Worm (Caenorhabditis elegans) whole organism, L1 larva: ENCODE data around the gene F10E9.10.
"Not testable (repeated sequence)": the region's sequence is repeated elsewhere in the genome, so short reads cannot be mapped to it uniquely, and the experiment has no call there.

ENCODE experiments used
- C04F5.9 ChIP-seq: sonication (generic microtip); optimal IDR thresholded peaks from 2 replicates; lab custom pipeline; 2016; ENCODE audit warnings: missing genetic modification characterization, missing compliant biosample characterization
- C16A3.4 ChIP-seq: fragments of 150-350 bp; optimal IDR thresholded peaks from 2 replicates; lab custom pipeline; 2014; ENCODE audit warnings: missing biosample characterization, missing genetic modification characterization
- F16B12.6 ChIP-seq: fragments of 150-350 bp; optimal IDR thresholded peaks from 2 replicates; lab custom pipeline; 2014; ENCODE audit warnings: missing biosample characterization, missing genetic modification characterization
- Y116A8C.19 ChIP-seq: sonication (generic microtip); optimal IDR thresholded peaks from 2 replicates; lab custom pipeline; 2016; ENCODE audit warnings: missing compliant biosample characterization, missing genetic modification characterization, borderline replicate concordance
- blmp-1 ChIP-seq: fragments of 150-350 bp; optimal IDR thresholded peaks from 2 replicates; lab custom pipeline; 2014; ENCODE audit warnings: missing biosample characterization, missing genetic modification characterization
- ceh-82 ChIP-seq, 3 experiments: fragments of 150-350 bp in 1 of 3; sonication (generic microtip) in 2 of 3; optimal IDR thresholded peaks; 2 replicates each; lab custom pipeline; 2014 to 2017; ENCODE audit warnings: missing biosample characterization in 3 of 3, missing genetic modification characterization in 3 of 3
- ceh-88 ChIP-seq: fragments of 200-800 bp; sonication (Bioruptor generic); IDR thresholded peaks from 2 replicates; pipeline ENCODE4 v1.3.6; 2022; ENCODE audit warnings: missing genetic modification characterization, missing compliant biosample characterization
- dpl-1 ChIP-seq, 3 experiments: fragments of 150-350 bp in 2 of 3; sonication (generic microtip) in 1 of 3; optimal IDR thresholded peaks; 2 replicates each; lab custom pipeline; 2014 to 2017; ENCODE audit warnings: missing biosample characterization in 3 of 3, missing genetic modification characterization in 3 of 3, missing genetic modification reagents in 3 of 3
- dsc-1 ChIP-seq: sonication (generic microtip); optimal IDR thresholded peaks from 2 replicates; lab custom pipeline; 2016; ENCODE audit warnings: mild to moderate bottlenecking, missing genetic modification characterization, missing compliant biosample characterization
- efl-1 ChIP-seq, 4 experiments: fragments of 150-350 bp; optimal IDR thresholded peaks in 3 of 4; peaks in 1 of 4; 1 replicate in 1 of 4; 2 replicates in 3 of 4; lab custom pipeline; 2014; ENCODE audit warnings: missing biosample characterization in 2 of 4, missing genetic modification characterization in 2 of 4, missing genetic modification reagents in 2 of 4
- efl-3 ChIP-seq: fragments of 200-800 bp; sonication (Bioruptor generic); optimal IDR thresholded peaks from 2 replicates; lab custom pipeline; 2018; ENCODE audit warnings: mild to moderate bottlenecking, missing genetic modification characterization, missing compliant biosample characterization
- elt-3 ChIP-seq, 6 experiments: fragments of 150-350 bp in 1 of 6; sonication (generic microtip); optimal IDR thresholded peaks; 2 replicates each; lab custom pipeline; 2017 to 2018; ENCODE audit warnings: missing biosample characterization in 6 of 6, missing genetic modification characterization in 6 of 6, inconsistent platforms in 1 of 6
- fos-1 ChIP-seq: fragments of 150-350 bp; optimal IDR thresholded peaks from 2 replicates; lab custom pipeline; 2014; ENCODE audit warnings: missing biosample characterization, missing genetic modification characterization
- grh-1 ChIP-seq: fragments of 200-800 bp; sonication (Bioruptor generic); IDR thresholded peaks from 2 replicates; pipeline ENCODE4 v1.3.6; 2022; ENCODE audit warnings: missing genetic modification reagents, missing genetic modification characterization, missing compliant biosample characterization
- hpl-2 ChIP-seq: fragments of 150-350 bp; optimal IDR thresholded peaks from 2 replicates; lab custom pipeline; 2014; ENCODE audit warnings: missing biosample characterization, missing genetic modification reagents, missing genetic modification characterization
- irx-1 ChIP-seq: sonication (generic microtip); optimal IDR thresholded peaks from 2 replicates; lab custom pipeline; 2016; ENCODE audit warnings: missing genetic modification characterization, missing compliant biosample characterization
- jun-1 ChIP-seq: fragments of 150-350 bp; optimal IDR thresholded peaks from 2 replicates; lab custom pipeline; 2014; ENCODE audit warnings: missing biosample characterization, missing genetic modification reagents, missing genetic modification characterization
- lin-13 ChIP-seq: fragments of 150-350 bp; optimal IDR thresholded peaks from 2 replicates; lab custom pipeline; 2014; ENCODE audit warnings: missing biosample characterization, missing genetic modification reagents, missing genetic modification characterization
- lin-35 ChIP-seq, 2 experiments: fragments of 150-350 bp; optimal IDR thresholded peaks; 2 replicates each; lab custom pipeline; 2014; ENCODE audit warnings: missing biosample characterization in 2 of 2, missing genetic modification characterization in 2 of 2, missing genetic modification reagents in 2 of 2
- lsy-2 ChIP-seq, 2 experiments: fragments of 150-350 bp; optimal IDR thresholded peaks; 2 replicates each; lab custom pipeline; 2014; ENCODE audit warnings: missing biosample characterization in 2 of 2, missing genetic modification characterization in 2 of 2
- mdl-1 ChIP-seq, 2 experiments: fragments of 150-350 bp; optimal IDR thresholded peaks; 2 replicates each; lab custom pipeline; 2014 to 2017; ENCODE audit warnings: missing biosample characterization in 2 of 2, missing genetic modification characterization in 2 of 2, inconsistent platforms in 1 of 2
- mep-1 ChIP-seq: fragments of 150-350 bp; optimal IDR thresholded peaks from 2 replicates; lab custom pipeline; 2014; ENCODE audit warnings: missing biosample characterization, missing genetic modification characterization
- nhr-12 ChIP-seq: sonication (generic microtip); optimal IDR thresholded peaks from 2 replicates; lab custom pipeline; 2017; ENCODE audit warnings: missing biosample characterization, missing genetic modification characterization
- nhr-20 ChIP-seq: sonication (generic microtip); optimal IDR thresholded peaks from 2 replicates; lab custom pipeline; 2016; ENCODE audit warnings: mild to moderate bottlenecking, missing genetic modification characterization, missing compliant biosample characterization
- nhr-28 ChIP-seq: fragments of 150-350 bp; optimal IDR thresholded peaks from 2 replicates; lab custom pipeline; 2014; ENCODE audit warnings: missing biosample characterization, missing genetic modification characterization
- nhr-47 ChIP-seq: sonication (generic microtip); optimal IDR thresholded peaks from 2 replicates; lab custom pipeline; 2016; ENCODE audit warnings: mild to moderate bottlenecking, missing genetic modification characterization, moderate library complexity, missing compliant biosample characterization
- nhr-71 ChIP-seq: sonication (generic microtip); optimal IDR thresholded peaks from 2 replicates; lab custom pipeline; 2016; ENCODE audit warnings: mild to moderate bottlenecking, missing genetic modification characterization, moderate library complexity, missing compliant biosample characterization
- nhr-90 ChIP-seq: sonication (generic microtip); optimal IDR thresholded peaks from 2 replicates; lab custom pipeline; 2016; ENCODE audit warnings: mild to moderate bottlenecking, missing genetic modification characterization, missing compliant biosample characterization; ENCODE audit not compliant: poor library complexity
- pag-3 ChIP-seq: sonication (generic microtip); optimal IDR thresholded peaks from 2 replicates; lab custom pipeline; 2017; ENCODE audit warnings: missing genetic modification characterization, mild to moderate bottlenecking, missing compliant biosample characterization, antibody characterized with exemption, borderline replicate concordance; ENCODE audit not compliant: insufficient read depth
- rnt-1 ChIP-seq: sonication (generic microtip); optimal IDR thresholded peaks from 2 replicates; lab custom pipeline; 2016; ENCODE audit warnings: mild to moderate bottlenecking, missing genetic modification characterization, moderate library complexity, missing compliant biosample characterization
- snpc-4 ChIP-seq: fragments of 150-350 bp; optimal IDR thresholded peaks from 2 replicates; lab custom pipeline; 2014; ENCODE audit warnings: missing biosample characterization, missing genetic modification characterization
- snu-23 ChIP-seq: sonication (generic microtip); optimal IDR thresholded peaks from 2 replicates; lab custom pipeline; 2016; ENCODE audit warnings: missing genetic modification characterization, missing compliant biosample characterization
- tbx-2 ChIP-seq: sonication (generic microtip); optimal IDR thresholded peaks from 2 replicates; lab custom pipeline; 2016; ENCODE audit warnings: missing genetic modification characterization, missing compliant biosample characterization
- tlp-1 ChIP-seq: fragments of 150-350 bp; optimal IDR thresholded peaks from 2 replicates; lab custom pipeline; 2014; ENCODE audit warnings: missing biosample characterization, missing genetic modification characterization
- unc-130 ChIP-seq: fragments of 150-350 bp; optimal IDR thresholded peaks from 2 replicates; lab custom pipeline; 2017; ENCODE audit warnings: missing biosample characterization, missing genetic modification characterization, inconsistent platforms
- unc-86 ChIP-seq: sonication (generic microtip); optimal IDR thresholded peaks from 2 replicates; lab custom pipeline; 2016; ENCODE audit warnings: missing genetic modification characterization, missing compliant biosample characterization
- unc-98 ChIP-seq: fragments of 200-800 bp; sonication (Bioruptor generic); IDR thresholded peaks from 2 replicates; pipeline ENCODE4 v1.3.6; 2022; ENCODE audit warnings: missing genetic modification characterization, missing compliant biosample characterization
- vab-15 ChIP-seq: sonication (generic microtip); optimal IDR thresholded peaks from 2 replicates; lab custom pipeline; 2017; ENCODE audit warnings: missing genotype, mild to moderate bottlenecking, missing genetic modification characterization, missing compliant biosample characterization
- ztf-11 ChIP-seq, 2 experiments: sonication (generic microtip); optimal IDR thresholded peaks; 2 replicates each; lab custom pipeline; 2016 to 2017; ENCODE audit warnings: missing genetic modification characterization in 2 of 2, missing biosample characterization in 1 of 2, missing compliant biosample characterization in 1 of 2
- ztf-4 ChIP-seq: fragments of 150-350 bp; optimal IDR thresholded peaks from 2 replicates; lab custom pipeline; 2014; ENCODE audit warnings: missing biosample characterization, missing genetic modification characterization

Gene F10E9.10

DNA sequence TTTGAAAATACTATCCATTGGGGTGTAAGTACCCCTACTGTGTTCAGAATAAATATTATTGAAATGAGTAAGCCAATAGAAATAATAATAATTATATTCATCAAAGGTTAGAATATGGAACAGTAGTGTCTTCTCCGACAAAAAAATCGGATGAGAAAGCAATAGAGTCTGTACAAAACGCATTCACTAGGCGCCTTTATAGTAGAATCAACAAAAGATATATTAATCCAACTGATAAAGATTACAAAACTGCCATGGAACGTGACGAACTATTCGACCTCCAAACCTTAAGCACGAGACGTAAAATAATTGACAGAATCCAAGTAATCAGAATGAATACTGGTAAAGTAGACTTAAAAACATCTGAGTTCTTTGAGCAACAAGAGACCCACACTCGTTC lies 27.7 kb upstream of the F10E9.10 start, which contains the start of gene clc-29:
clc-29 (minus strand) TSS at position 101 of the 400 bp plus-strand sequence.
- TF ChIP-seq unc-86 (tag; lab: Kevin White, UChicago); hpl-2 (GFP tag; lab: Kevin White, UChicago); jun-1 (tag; lab: Kevin White, UChicago): not testable (repeated sequence)

DNA sequence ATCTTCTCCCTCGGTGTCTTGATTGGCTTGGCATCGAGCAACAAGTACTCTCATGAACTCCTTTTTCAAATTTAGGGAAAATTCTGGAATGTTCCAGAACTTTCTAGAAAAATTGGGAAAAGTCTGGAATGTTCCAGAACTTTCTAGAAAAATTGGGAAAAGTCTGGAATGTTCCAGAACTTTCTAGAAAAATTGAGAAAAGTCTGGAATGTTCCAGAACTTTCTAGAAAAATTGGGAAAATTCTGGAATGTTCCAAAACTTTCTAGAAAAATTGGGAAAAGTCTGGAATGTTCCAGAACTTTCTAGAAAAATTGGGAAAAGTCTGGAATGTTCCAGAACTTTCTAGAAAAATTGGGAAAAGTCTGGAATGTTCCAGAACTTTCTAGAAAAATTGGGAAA lies 24.2 kb upstream of the F10E9.10 start, which contains the start of gene ZC262.7:
ZC262.7 (minus strand) TSS at position 54 of the 400 bp plus-strand sequence.
- TF ChIP-seq Y116A8C.19 (tag; lab: Kevin White, UChicago); dsc-1; grh-1 (GFP tag; lab: Robert Waterston, UW): not testable (repeated sequence)

DNA sequence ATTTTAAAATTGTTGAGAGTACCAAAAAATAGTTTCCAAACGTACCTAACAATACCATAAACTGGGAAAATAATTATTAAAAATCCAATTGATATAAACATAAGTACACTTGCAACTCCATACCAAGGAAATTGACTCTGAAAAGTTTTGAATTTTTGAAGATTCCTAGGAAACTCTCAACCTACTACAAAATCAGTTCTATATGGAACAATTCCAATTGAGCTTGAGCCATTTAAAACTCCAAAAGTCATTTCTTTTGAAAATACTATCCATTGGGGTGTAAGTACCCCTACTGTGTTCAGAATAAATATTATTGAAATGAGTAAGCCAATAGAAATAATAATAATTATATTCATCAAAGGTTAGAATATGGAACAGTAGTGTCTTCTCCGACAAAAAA lies 19.3 kb upstream of the F10E9.10 start, which contains the start of gene clc-28:
clc-28 (minus strand) TSS at position 101 of the 400 bp plus-strand sequence.
- not testable (repeated sequence) for TF ChIP-seq vab-15 (tag; lab: Kevin White, UChicago); dpl-1 (GFP tag; optimal IDR thresholded peaks at IDR 0.05; lab: Kevin White, UChicago); nhr-20 (tag; lab: Kevin White, UChicago)

DNA sequence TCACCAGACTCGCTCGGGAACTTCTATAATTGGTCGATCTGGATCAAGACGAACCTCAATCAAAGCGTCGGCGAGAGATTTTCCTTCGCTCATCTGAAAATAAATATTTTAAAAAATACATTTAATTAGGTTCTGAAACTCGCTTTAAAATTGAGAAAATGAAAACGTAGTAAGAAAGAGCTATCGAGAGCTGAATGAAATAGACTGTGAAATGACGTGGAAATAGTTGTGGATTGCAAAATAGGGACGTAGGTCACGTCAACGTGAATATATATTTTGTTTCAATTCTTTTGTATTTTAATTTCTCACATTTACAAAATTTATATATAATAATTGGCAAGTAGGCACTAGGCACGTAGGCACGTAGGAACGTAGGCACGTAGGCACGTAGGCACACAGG lies 14.3 kb upstream of the F10E9.10 start, which contains the start of gene ZC262.4:
ZC262.4 (minus strand) TSS at position 101 of the 400 bp plus-strand sequence.
- TF ChIP-seq lsy-2 (tag; optimal IDR thresholded peaks at IDR 0.05; lab: Kevin White, UChicago), result no peak
- TF ChIP-seq ceh-88, result no peak
- TF ChIP-seq C04F5.9 (tag; lab: Kevin White, UChicago), result no peak
- no peak for TF ChIP-seq mep-1 (tag; lab: Kevin White, UChicago)
- no peak for TF ChIP-seq C16A3.4 (tag; lab: Kevin White, UChicago)
- no peak for TF ChIP-seq tlp-1
- TF ChIP-seq mdl-1 (tag; optimal IDR thresholded peaks at IDR 0.05; lab: Kevin White, UChicago), result no peak
- TF ChIP-seq nhr-28 (tag; lab: Kevin White, UChicago), result no peak
- no peak for TF ChIP-seq lin-13 (GFP tag; lab: Kevin White, UChicago)
- no peak for TF ChIP-seq efl-3 (GFP tag; lab: Kevin White, UChicago)
- TF ChIP-seq snpc-4 (tag; lab: Kevin White, UChicago), result no peak
- no peak for TF ChIP-seq jun-1 (tag; lab: Kevin White, UChicago)
- no peak for TF ChIP-seq nhr-12 (tag; lab: Kevin White, UChicago)

DNA sequence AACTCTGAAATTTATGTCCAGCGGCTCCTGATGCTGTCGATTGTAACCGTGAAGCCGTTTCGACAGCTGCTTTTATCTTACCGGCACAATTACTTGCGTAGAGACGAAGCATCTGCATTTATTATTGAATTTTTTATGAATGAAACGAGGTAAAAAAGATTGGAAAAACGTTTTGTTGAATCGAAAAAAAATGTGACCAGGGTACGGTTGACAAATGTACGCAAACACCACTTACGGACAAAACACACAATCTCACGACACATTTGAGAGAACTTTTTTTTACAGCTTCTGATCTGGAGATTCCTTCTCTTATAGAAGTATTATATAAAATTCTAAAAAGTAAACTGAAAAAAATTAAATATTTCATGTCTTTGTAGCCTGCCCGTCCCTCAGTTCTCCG lies 11.7 kb upstream of the F10E9.10 start, which contains the start of the genes mrps-18A and ZC262.2:
mrps-18A (minus strand) TSS at position 141 of the 400 bp plus-strand sequence.
ZC262.2 (plus strand) TSS at position 284 of the 400 bp plus-strand sequence.
- TF ChIP-seq nhr-47 (tag; lab: Kevin White, UChicago), result peak; percentile 18
- no peak for TF ChIP-seq pag-3 (tag; lab: Kevin White, UChicago)
- no peak for TF ChIP-seq fos-1 (tag; lab: Kevin White, UChicago)
- peak; percentile 60 to 76 for TF ChIP-seq lin-35 (GFP tag; optimal IDR thresholded peaks at IDR 0.05; lab: Kevin White, UChicago)
- TF ChIP-seq C04F5.9 (tag; lab: Kevin White, UChicago), result peak; percentile 27
- TF ChIP-seq dpl-1 (GFP tag; optimal IDR thresholded peaks at IDR 0.05; lab: Kevin White, UChicago), result peak; percentile 43 to 65 (median 45)
- TF ChIP-seq unc-98 (GFP tag; lab: Robert Waterston, UW), result no peak
- TF ChIP-seq hpl-2 (GFP tag; lab: Kevin White, UChicago), result no peak
- peak; percentile 45 for TF ChIP-seq snu-23 (GFP tag; lab: Kevin White, UChicago)
- peak; percentile 55 for TF ChIP-seq unc-130 (tag; lab: Kevin White, UChicago)
- peak; percentile 10 for TF ChIP-seq rnt-1 (tag; lab: Kevin White, UChicago)
- TF ChIP-seq efl-1 (optimal IDR thresholded peaks at IDR 0.05; lab: Kevin White, UChicago), result peak; percentile 49 to 65
- peak; percentile 69 to 85 for TF ChIP-seq efl-1 (GFP tag; optimal IDR thresholded peaks at IDR 0.05 in 1 of 2; lab: Kevin White, UChicago)
- TF ChIP-seq nhr-90 (tag; lab: Kevin White, UChicago), result no peak
- TF ChIP-seq elt-3 (tag; optimal IDR thresholded peaks at IDR 0.05; lab: Kevin White, UChicago), result peak in 1 of 6 experiments; percentile 25
- TF ChIP-seq blmp-1 (tag; lab: Kevin White, UChicago), result peak; percentile 14
- no peak for TF ChIP-seq ztf-11 (tag; optimal IDR thresholded peaks at IDR 0.05; lab: Kevin White, UChicago)
- TF ChIP-seq F16B12.6 (tag; lab: Kevin White, UChicago), result peak; percentile 83
- TF ChIP-seq lsy-2 (tag; optimal IDR thresholded peaks at IDR 0.05; lab: Kevin White, UChicago), result peak; percentile 91 to 98
- TF ChIP-seq ceh-88, result no peak
- peak in 1 of 3 experiments; percentile 28 for TF ChIP-seq ceh-82 (tag; optimal IDR thresholded peaks at IDR 0.05; lab: Kevin White, UChicago)
- TF ChIP-seq irx-1, result peak; percentile 22
- no peak for TF ChIP-seq mdl-1 (tag; optimal IDR thresholded peaks at IDR 0.05; lab: Kevin White, UChicago)
- peak; percentile 66 for TF ChIP-seq mep-1 (tag; lab: Kevin White, UChicago)
- peak; percentile 24 for TF ChIP-seq nhr-71 (tag; lab: Kevin White, UChicago)
- peak; percentile 0 for TF ChIP-seq tbx-2
- TF ChIP-seq ztf-4 (tag; lab: Kevin White, UChicago), result no peak
